Fruit fly (Drosophila melanogaster): ENCODE measurements around the gene CG9257.

CG9257 gene

DNA sequence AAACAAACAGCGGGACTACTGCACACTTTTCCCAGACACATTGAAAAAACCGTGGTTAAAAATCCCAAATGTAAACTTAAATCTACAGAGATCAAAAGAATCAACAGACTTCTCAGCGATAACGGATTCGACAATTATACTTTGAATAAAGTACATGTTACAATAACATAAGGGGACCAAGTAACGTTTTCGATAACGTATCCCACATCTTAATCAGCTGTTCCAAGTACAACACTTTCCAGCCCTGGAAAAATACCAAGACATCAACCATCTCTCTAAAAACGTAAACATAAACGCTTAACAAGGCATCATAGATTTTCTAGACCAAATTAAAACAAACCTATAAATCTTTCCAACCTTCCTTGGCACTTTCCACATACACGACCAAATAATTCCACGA, 51.3 kb downstream of the CG9257 start (continued):
- TF ChIP-seq CG11560 (tag; IDR thresholded peaks at IDR 0.05) (no peak), vvl (GFP tag; IDR thresholded peaks at IDR 0.05) (no peak), MBD-R2 (GFP tag; IDR thresholded peaks at IDR 0.05) (peak; percentile 86), CG1647 (GFP tag; optimal IDR thresholded peaks at IDR 0.05) (no peak), Aef1 (GFP tag; IDR thresholded peaks at IDR 0.05) (no peak), CG12659 (GFP tag; optimal IDR thresholded peaks at IDR 0.05) (peak; percentile 25), lola (GFP tag; optimal IDR thresholded peaks at IDR 0.05) (no peak), CG11723 (GFP tag; optimal IDR thresholded peaks at IDR 0.05) (no peak), Nf-YC (tag; optimal IDR thresholded peaks at IDR 0.05) (peak; percentile 14), chn (GFP tag; optimal IDR thresholded peaks at IDR 0.05) (no peak), mirr (GFP tag; optimal IDR thresholded peaks at IDR 0.05) (no peak), ewg (GFP tag; optimal IDR thresholded peaks at IDR 0.05) (no peak), CG34224 (GFP tag; IDR thresholded peaks at IDR 0.05; ENCODE audit: partially characterized antibody) (no peak), CG18476 (GFP tag; optimal IDR thresholded peaks at IDR 0.05) (no peak), CG6854 (GFP tag; optimal IDR thresholded peaks at IDR 0.05) (no peak), CG17328 (GFP tag; IDR thresholded peaks at IDR 0.05) (no peak), CG12942 (GFP tag; optimal IDR thresholded peaks at IDR 0.05) (no peak), sna (GFP tag; IDR thresholded peaks at IDR 0.05; ENCODE audit: partially characterized antibody) (0 out of 2 replicates have a peak, but pooled peaks have one; percentile 16), Ets65A (GFP tag) (no peak), HLH4C (GFP tag; IDR thresholded peaks at IDR 0.05; ENCODE audit: partially characterized antibody) (no peak), CG15601 (tag; optimal IDR thresholded peaks at IDR 0.05) (peak; percentile 14), CG13287 (GFP tag; IDR thresholded peaks at IDR 0.05; ENCODE audit: partially characterized antibody) (peak; percentile 62), tap (tag; optimal IDR thresholded peaks at IDR 0.05) (no peak), tx (GFP tag; optimal IDR thresholded peaks at IDR 0.05) (no peak), CG16779 (GFP tag; IDR thresholded peaks at IDR 0.05) (no peak), fu2 (GFP tag; optimal IDR thresholded peaks at IDR 0.05) (no peak), CG31365 (tag; optimal IDR thresholded peaks at IDR 0.05) (no peak), gcm (GFP tag; optimal IDR thresholded peaks at IDR 0.05) (no peak), CG2678 (tag; optimal IDR thresholded peaks at IDR 0.05) (no peak), Lim3 (GFP tag; IDR thresholded peaks at IDR 0.05) (no peak), CG12071 (GFP tag; optimal IDR thresholded peaks at IDR 0.05) (no peak), scrt (GFP tag; optimal IDR thresholded peaks at IDR 0.05) (no peak), ac (GFP tag; optimal IDR thresholded peaks at IDR 0.05) (no peak), TFAM (GFP tag; optimal IDR thresholded peaks at IDR 0.05) (no peak), tio (GFP tag; optimal IDR thresholded peaks at IDR 0.05) (no peak), ham (GFP tag; IDR thresholded peaks at IDR 0.05) (no peak), Adf1 (GFP tag; IDR thresholded peaks at IDR 0.05) (no peak), Oli (tag; optimal IDR thresholded peaks at IDR 0.05) (no peak), pnt (GFP tag; optimal IDR thresholded peaks at IDR 0.05) (no peak), dmrt99B (tag; optimal IDR thresholded peaks at IDR 0.05) (no peak), CG10267 (tag; optimal IDR thresholded peaks at IDR 0.05) (peak; percentile 23), row (GFP tag; IDR thresholded peaks at IDR 0.05) (0 out of 3 replicates have a peak, but pooled peaks have one; percentile 34), Kr (GFP tag; optimal IDR thresholded peaks at IDR 0.05) (no peak), bsh (GFP tag; optimal IDR thresholded peaks at IDR 0.05) (no peak), CG17612 (GFP tag; IDR thresholded peaks at IDR 0.05) (no peak), cg (GFP tag; optimal IDR thresholded peaks at IDR 0.05) (no peak), CG13123 (GFP tag; optimal IDR thresholded peaks at IDR 0.05) (no peak), CG3163 (GFP tag; optimal IDR thresholded peaks at IDR 0.05) (no peak), CG31388 (GFP tag; optimal IDR thresholded peaks at IDR 0.05) (no peak), CG4282 (GFP tag; optimal IDR thresholded peaks at IDR 0.05) (no peak), CG11247 (GFP tag; IDR thresholded peaks at IDR 0.05) (no peak)

All from whole organism, embryonic.